Fruit fly (Drosophila melanogaster) whole organism, embryonic: ENCODE data around the gene RabGGTa.

Experiments used
- CG10431 ChIP-seq: fragments of 200-800 bp; sonication (Bioruptor generic); optimal IDR thresholded peaks from 3 replicates; lab custom pipeline; 2018; ENCODE audit warnings: missing biosample characterization, mild to moderate bottlenecking, missing genetic modification characterization
- CG10543 ChIP-seq: fragments of 200-800 bp; sonication (Bioruptor generic); optimal IDR thresholded peaks from 3 replicates; lab custom pipeline; 2017; ENCODE audit warnings: missing biosample characterization, mild to moderate bottlenecking, missing genetic modification characterization, moderate library complexity
- CG10979 ChIP-seq: fragments of 200-800 bp; sonication (Bioruptor generic); optimal IDR thresholded peaks from 2 replicates; lab custom pipeline; 2018; ENCODE audit warnings: missing biosample characterization, mild to moderate bottlenecking, missing genetic modification characterization, moderate library complexity
- CG11456 ChIP-seq: fragments of 200-800 bp; sonication (Bioruptor generic); IDR thresholded peaks from 3 replicates; pipeline ENCODE4 v1.3.6; 2022; ENCODE audit warnings: missing biosample characterization, missing genetic modification characterization
- CG14965 ChIP-seq: fragments of 200-800 bp; sonication (Bioruptor generic); optimal IDR thresholded peaks from 2 replicates; lab custom pipeline; 2016; ENCODE audit warnings: missing biosample characterization, missing genetic modification characterization, borderline replicate concordance
- CG15011 ChIP-seq: fragments of 200-800 bp; sonication (Bioruptor generic); optimal IDR thresholded peaks from 3 replicates; lab custom pipeline; 2018; ENCODE audit warnings: missing biosample characterization, mild to moderate bottlenecking, missing genetic modification characterization
- CG16815 ChIP-seq: fragments of 200-800 bp; sonication (Bioruptor generic); optimal IDR thresholded peaks from 3 replicates; lab custom pipeline; 2017; ENCODE audit warnings: missing biosample characterization, mild to moderate bottlenecking, missing genetic modification characterization
- CG17912 ChIP-seq: fragments of 200-800 bp; sonication (Bioruptor generic); optimal IDR thresholded peaks from 2 replicates; lab custom pipeline; 2018; ENCODE audit warnings: missing biosample characterization, mild to moderate bottlenecking, missing genetic modification characterization
- CG18764 ChIP-seq: fragments of 200-800 bp; sonication (Bioruptor generic); optimal IDR thresholded peaks from 3 replicates; lab custom pipeline; 2016; ENCODE audit warnings: missing biosample characterization, missing genetic modification characterization
- CG3407 ChIP-seq: fragments of 200-800 bp; sonication (Bioruptor generic); optimal IDR thresholded peaks from 2 replicates; lab custom pipeline; 2018; ENCODE audit warnings: missing biosample characterization, mild to moderate bottlenecking, missing genetic modification characterization
- CG3847 ChIP-seq: fragments of 200-800 bp; sonication (Bioruptor generic); IDR thresholded peaks from 2 replicates; pipeline ENCODE4 v1.3.6; 2022; ENCODE audit warnings: missing biosample characterization, missing genetic modification characterization
- CG5245 ChIP-seq: fragments of 200-800 bp; sonication (Bioruptor generic); optimal IDR thresholded peaks from 3 replicates; lab custom pipeline; 2016; ENCODE audit warnings: missing biosample characterization, missing genetic modification characterization
- CG6854 ChIP-seq: fragments of 200-800 bp; sonication (Bioruptor generic); optimal IDR thresholded peaks from 3 replicates; lab custom pipeline; 2017; ENCODE audit warnings: missing biosample characterization, mild to moderate bottlenecking, missing genetic modification characterization
- CG8281 ChIP-seq: fragments of 200-800 bp; sonication (Bioruptor generic); optimal IDR thresholded peaks from 2 replicates; lab custom pipeline; 2018; ENCODE audit warnings: missing biosample characterization, mild to moderate bottlenecking, missing genetic modification characterization, moderate library complexity
- CG8290 ChIP-seq, 3 experiments: fragments of 200-800 bp; sonication (Bioruptor generic); optimal IDR thresholded peaks; 2 replicates each; lab custom pipeline; 2016 to 2019; ENCODE audit warnings: missing biosample characterization in 3 of 3, missing genetic modification characterization in 3 of 3, mild to moderate bottlenecking in 2 of 3, moderate library complexity in 1 of 3
- CG9817 ChIP-seq: fragments of 200-800 bp; sonication (Bioruptor generic); optimal IDR thresholded peaks from 2 replicates; lab custom pipeline; 2018; ENCODE audit warnings: missing biosample characterization, mild to moderate bottlenecking, missing genetic modification characterization, moderate library complexity
- CHES-1-like ChIP-seq: fragments of 200-800 bp; sonication (Bioruptor generic); optimal IDR thresholded peaks from 2 replicates; lab custom pipeline; 2016; ENCODE audit warnings: missing biosample characterization, missing genetic modification characterization
- CoRest ChIP-seq: fragments of 200-800 bp; sonication (Bioruptor generic); optimal IDR thresholded peaks from 3 replicates; lab custom pipeline; 2018; ENCODE audit warnings: missing biosample characterization, mild to moderate bottlenecking, missing genetic modification characterization, moderate library complexity
- D19A ChIP-seq: fragments of 200-800 bp; optimal IDR thresholded peaks from 3 replicates; lab custom pipeline; 2019; ENCODE audit warnings: missing biosample characterization, mild to moderate bottlenecking, missing genetic modification characterization, moderate library complexity
- Dip2 ChIP-seq: fragments of 200-800 bp; sonication (Bioruptor generic); IDR thresholded peaks from 2 replicates; pipeline ENCODE4 v1.3.6; 2022; ENCODE audit warnings: missing biosample characterization, missing genetic modification characterization
- HLH54F ChIP-seq: fragments of 200-800 bp; sonication (Bioruptor generic); optimal IDR thresholded peaks from 3 replicates; lab custom pipeline; 2016; ENCODE audit warnings: missing biosample characterization, missing genetic modification characterization
- Hand ChIP-seq: fragments of 200-800 bp; sonication (Bioruptor generic); optimal IDR thresholded peaks from 2 replicates; lab custom pipeline; 2017; ENCODE audit warnings: mild to moderate bottlenecking, missing biosample characterization, missing genetic modification reagents, missing genetic modification characterization
- Kr ChIP-seq: fragments of 200-800 bp; sonication (Bioruptor generic); optimal IDR thresholded peaks from 2 replicates; lab custom pipeline; 2017; ENCODE audit warnings: missing biosample characterization, mild to moderate bottlenecking, missing genetic modification characterization
- Lpt ChIP-seq: fragments of >200 bp; optimal IDR thresholded peaks from 2 replicates; lab custom pipeline; 2018; ENCODE audit warnings: missing biosample characterization, missing genetic modification characterization
- NFAT ChIP-seq: fragments of 200-800 bp; sonication (Bioruptor generic); IDR thresholded peaks from 2 replicates; pipeline ENCODE4 v1.3.6; 2022; ENCODE audit warnings: missing biosample characterization, missing genetic modification characterization
- NfI ChIP-seq: fragments of 200-800 bp; sonication (Bioruptor generic); optimal IDR thresholded peaks from 3 replicates; lab custom pipeline; 2018; ENCODE audit warnings: missing biosample characterization, mild to moderate bottlenecking, missing genetic modification characterization, moderate library complexity
- Optix ChIP-seq: fragments of 200-800 bp; sonication (Bioruptor generic); IDR thresholded peaks from 3 replicates; pipeline ENCODE4 v1.3.6; 2022; ENCODE audit warnings: missing biosample characterization, missing genetic modification characterization
- Ptx1 ChIP-seq: fragments of 200-800 bp; sonication (Bioruptor generic); IDR thresholded peaks from 2 replicates; pipeline ENCODE4 v1.3.6; 2022; ENCODE audit warnings: missing biosample characterization, missing genetic modification characterization
- amos ChIP-seq: fragments of 200-800 bp; sonication (Bioruptor generic); IDR thresholded peaks from 2 replicates; pipeline ENCODE4 v1.3.6; 2022; ENCODE audit warnings: missing biosample characterization, missing genetic modification characterization; ENCODE audit not compliant: partially characterized antibody
- bab2 ChIP-seq: fragments of 200-800 bp; sonication (Bioruptor generic); optimal IDR thresholded peaks from 2 replicates; lab custom pipeline; 2016; ENCODE audit warnings: missing biosample characterization, missing genetic modification characterization
- br ChIP-seq: fragments of >200 bp; optimal IDR thresholded peaks from 2 replicates; lab custom pipeline; 2017
- cg ChIP-seq: fragments of 200-800 bp; sonication (Bioruptor generic); optimal IDR thresholded peaks from 3 replicates; lab custom pipeline; 2019; ENCODE audit warnings: missing biosample characterization, mild to moderate bottlenecking, missing genetic modification characterization, moderate library complexity
- chif ChIP-seq, 2 experiments: fragments of 200-800 bp; sonication (Bioruptor generic); optimal IDR thresholded peaks; 3 replicates each; lab custom pipeline; 2016; ENCODE audit warnings: missing biosample characterization in 2 of 2, missing genetic modification characterization in 2 of 2
- emc ChIP-seq: fragments of 200-800 bp; sonication (Bioruptor generic); optimal IDR thresholded peaks from 2 replicates; lab custom pipeline; 2016; ENCODE audit warnings: missing biosample characterization, missing genetic modification characterization
- ewg ChIP-seq: fragments of 200-800 bp; sonication (Bioruptor generic); optimal IDR thresholded peaks from 3 replicates; lab custom pipeline; 2017; ENCODE audit warnings: mild to moderate bottlenecking, missing biosample characterization, missing genetic modification reagents, missing genetic modification characterization
- fu2 ChIP-seq: fragments of 200-800 bp; sonication (Bioruptor generic); optimal IDR thresholded peaks from 2 replicates; lab custom pipeline; 2016; ENCODE audit warnings: missing biosample characterization, missing genetic modification characterization
- gfzf ChIP-seq: fragments of 200-800 bp; sonication (Bioruptor generic); optimal IDR thresholded peaks from 2 replicates; lab custom pipeline; 2016; ENCODE audit warnings: missing biosample characterization, mild to moderate bottlenecking, missing genetic modification characterization, moderate library complexity
- gt ChIP-seq: fragments of 200-800 bp; sonication (Bioruptor generic); IDR thresholded peaks from 2 replicates; pipeline ENCODE4 v1.3.6; 2022; ENCODE audit warnings: missing biosample characterization, missing genetic modification characterization
- hb ChIP-seq: fragments of 200-800 bp; sonication (Bioruptor generic); IDR thresholded peaks from 3 replicates; pipeline ENCODE4 v1.3.6; 2022; ENCODE audit warnings: missing biosample characterization, missing genetic modification characterization; ENCODE audit not compliant: partially characterized antibody
- kay ChIP-seq: fragments of 200-800 bp; sonication (Bioruptor generic); optimal IDR thresholded peaks from 2 replicates; lab custom pipeline; 2016; ENCODE audit warnings: missing biosample characterization, missing genetic modification characterization
- ken ChIP-seq: fragments of 200-800 bp; sonication (Bioruptor generic); IDR thresholded peaks from 3 replicates; pipeline ENCODE4 v1.3.6; 2022; ENCODE audit warnings: missing biosample characterization, missing genetic modification characterization
- lov ChIP-seq, 2 experiments: fragments of 200-800 bp in 1 of 2; fragments of >200 bp in 1 of 2; sonication (Bioruptor generic) in 1 of 2; IDR thresholded peaks in 1 of 2; optimal IDR thresholded peaks in 1 of 2; 2 replicates in 1 of 2; 3 replicates in 1 of 2; pipeline versions ENCODE4 v1.3.6 to Lab custom; 2017 to 2022; ENCODE audit warnings: missing biosample characterization in 1 of 2, missing genetic modification characterization in 1 of 2
- mirr ChIP-seq: fragments of 200-800 bp; sonication (Bioruptor generic); optimal IDR thresholded peaks from 3 replicates; lab custom pipeline; 2018; ENCODE audit warnings: missing biosample characterization, mild to moderate bottlenecking, missing genetic modification characterization
- run ChIP-seq: fragments of 200-800 bp; sonication (Bioruptor generic); optimal IDR thresholded peaks from 3 replicates; lab custom pipeline; 2018; ENCODE audit warnings: missing biosample characterization, mild to moderate bottlenecking, missing genetic modification characterization
- sd ChIP-seq: fragments of 200-800 bp; sonication (Bioruptor generic); optimal IDR thresholded peaks from 3 replicates; lab custom pipeline; 2018; ENCODE audit warnings: missing biosample characterization, mild to moderate bottlenecking, missing genetic modification characterization, moderate library complexity
- ssp ChIP-seq: fragments of 200-800 bp; sonication (Bioruptor generic); IDR thresholded peaks from 2 replicates; pipeline ENCODE4 v1.3.6; 2022; ENCODE audit warnings: missing biosample characterization, missing genetic modification characterization
- sug ChIP-seq: fragments of 200-800 bp; optimal IDR thresholded peaks from 2 replicates; lab custom pipeline; 2019; ENCODE audit warnings: missing biosample characterization, mild to moderate bottlenecking, missing genetic modification characterization, moderate library complexity
- vvl ChIP-seq: fragments of 200-800 bp; sonication (Bioruptor generic); IDR thresholded peaks from 2 replicates; pipeline ENCODE4 v1.3.6; 2022; ENCODE audit warnings: missing biosample characterization, missing genetic modification characterization
- wdn ChIP-seq: fragments of 200-800 bp; sonication (Bioruptor generic); IDR thresholded peaks from 2 replicates; pipeline ENCODE4 v1.3.6; 2022; ENCODE audit warnings: missing biosample characterization, missing genetic modification characterization
- zen ChIP-seq: fragments of 200-800 bp; sonication (Bioruptor generic); optimal IDR thresholded peaks from 3 replicates; lab custom pipeline; 2018; ENCODE audit warnings: missing biosample characterization, mild to moderate bottlenecking, missing genetic modification characterization, moderate library complexity

RabGGTa gene

dm6 chr3R:5127790-5128243 lies at the start of gene RabGGTa (continued):
- TF ChIP-seq CHES-1-like (GFP tag; lab: Kevin White, UChicago), result peak; percentile 69
- peak; percentile 57 for TF ChIP-seq kay (GFP tag; lab: Kevin White, UChicago)
- peak; percentile 76 for TF ChIP-seq bab2 (GFP tag; lab: Kevin White, UChicago)
- no peak for TF ChIP-seq CG14965
- 0 out of 2 replicates have a peak, but pooled peaks have one; percentile 12 for TF ChIP-seq wdn (GFP tag; lab: Robert Waterston, UW)
- peak; percentile 77; the same call in 2 of the 3 replicates for TF ChIP-seq CG11456
- TF ChIP-seq ken (GFP tag; lab: Robert Waterston, UW), result peak; percentile 51; the same call in 1 of the 3 replicates
- peak; percentile 31 for TF ChIP-seq CG8290 (GFP tag; optimal IDR thresholded peaks at IDR 0.05; lab: Kevin White, UChicago)
- TF ChIP-seq CG8290 (tag; optimal IDR thresholded peaks at IDR 0.05; lab: Kevin White, UChicago), result peak; percentile 13 to 60
- TF ChIP-seq CG17912, result peak; percentile 2
- TF ChIP-seq NfI (GFP tag; lab: Kevin White, UChicago), result peak; percentile 60
- TF ChIP-seq zen (tag; lab: Kevin White, UChicago), result peak; percentile 57
- TF ChIP-seq run (tag; lab: Kevin White, UChicago), result peak; percentile 49
- peak; percentile 70 for TF ChIP-seq CG10979 (tag; lab: Kevin White, UChicago)
- no peak for TF ChIP-seq CG6854 (GFP tag; lab: Kevin White, UChicago)
- no peak for TF ChIP-seq Dip2 (GFP tag; lab: Robert Waterston, UW)
- peak; percentile 20 for TF ChIP-seq CG18764 (GFP tag; lab: Kevin White, UChicago)
- TF ChIP-seq CG10431, result peak; percentile 24
- TF ChIP-seq chif (GFP tag; optimal IDR thresholded peaks at IDR 0.05; lab: Kevin White, UChicago), result peak; percentile 25 to 50
- TF ChIP-seq CG8281, result peak; percentile 31
- no peak for TF ChIP-seq mirr (GFP tag; lab: Kevin White, UChicago)
- TF ChIP-seq fu2, result peak; percentile 35
- TF ChIP-seq CG5245 (GFP tag; lab: Kevin White, UChicago), result no peak
- no peak for TF ChIP-seq sd
- TF ChIP-seq HLH54F (GFP tag; lab: Kevin White, UChicago), result peak; percentile 72
- TF ChIP-seq ewg (GFP tag; lab: Kevin White, UChicago), result peak; percentile 39
- TF ChIP-seq hb (GFP tag; lab: Robert Waterston, UW), result no peak
- TF ChIP-seq CG15011 (GFP tag; lab: Kevin White, UChicago), result peak; percentile 24
- no peak for TF ChIP-seq lov (optimal IDR thresholded peaks at IDR 0.05; lab: Kevin White, UChicago)
- 0 out of 3 replicates have a peak, but pooled peaks have one; percentile 19 for TF ChIP-seq lov (GFP tag; IDR thresholded peaks at IDR 0.05; lab: Robert Waterston, UW)
- no peak for TF ChIP-seq gt (GFP tag; lab: Robert Waterston, UW)
- TF ChIP-seq Optix (GFP tag; lab: Robert Waterston, UW), result no peak
- peak; percentile 27 for TF ChIP-seq CG3407 (GFP tag; lab: Kevin White, UChicago)
- TF ChIP-seq vvl (GFP tag; lab: Robert Waterston, UW), result peak; percentile 87
- TF ChIP-seq gfzf, result peak; percentile 76
- TF ChIP-seq CG16815, result peak; percentile 26
- TF ChIP-seq Ptx1 (GFP tag; lab: Robert Waterston, UW), result peak; percentile 68
- peak; percentile 70 for TF ChIP-seq CG9817 (tag; lab: Kevin White, UChicago)
- no peak for TF ChIP-seq NFAT (GFP tag; lab: Robert Waterston, UW)
- TF ChIP-seq CoRest (tag; lab: Kevin White, UChicago), result peak; percentile 76
- TF ChIP-seq ssp (GFP tag; lab: Robert Waterston, UW), result peak; percentile 40
- TF ChIP-seq br (lab: Kevin White, UChicago), result no peak
- peak; percentile 97 for TF ChIP-seq D19A (tag; lab: Kevin White, UChicago)
- TF ChIP-seq amos (GFP tag; lab: Robert Waterston, UW), result no peak
- TF ChIP-seq Hand (GFP tag; lab: Kevin White, UChicago), result no peak
- no peak for TF ChIP-seq cg (GFP tag; lab: Kevin White, UChicago)
- TF ChIP-seq emc (GFP tag; lab: Kevin White, UChicago), result no peak
- no peak for TF ChIP-seq Kr (GFP tag; lab: Kevin White, UChicago)
- peak; percentile 39; the same call in 1 of the 2 replicates for TF ChIP-seq CG3847 (GFP tag; lab: Robert Waterston, UW)
- TF ChIP-seq sug (tag; lab: Kevin White, UChicago), result no peak
- TF ChIP-seq CG10543, result no peak
- TF ChIP-seq Lpt, result no peak
